Fruit fly (Drosophila melanogaster) whole organism, embryonic: ENCODE data around the gene CG34301.
A peak's percentile ranks its signal among the peaks of the same experiment; 100 is the strongest.

Source experiments
- Abd-B ChIP-seq: fragments of 200-800 bp; sonication (Bioruptor generic); optimal IDR thresholded peaks from 2 replicates; lab custom pipeline; 2018; ENCODE audit warnings: missing biosample characterization, mild to moderate bottlenecking, missing genetic modification characterization, moderate library complexity
- Ada2b ChIP-seq: fragments of 200-800 bp; sonication (Bioruptor generic); IDR thresholded peaks from 2 replicates; pipeline ENCODE4 v1.3.6; 2022; ENCODE audit warnings: missing biosample characterization, missing genetic modification characterization
- Atf6 ChIP-seq: fragments of 200-800 bp; sonication (Bioruptor generic); IDR thresholded peaks from 2 replicates; pipeline ENCODE4 v1.3.6; 2022; ENCODE audit warnings: missing biosample characterization, missing genetic modification characterization
- BEAF-32 ChIP-seq: fragments of 200-800 bp; sonication (Bioruptor generic); optimal IDR thresholded peaks from 3 replicates; lab custom pipeline; 2017; ENCODE audit warnings: missing biosample characterization, missing genetic modification characterization, mild to moderate bottlenecking, moderate library complexity, missing genetic modification reagents
- CG10209 ChIP-seq: fragments of 200-800 bp; sonication (Bioruptor generic); optimal IDR thresholded peaks from 3 replicates; lab custom pipeline; 2017; ENCODE audit warnings: missing biosample characterization, mild to moderate bottlenecking, missing genetic modification characterization, missing genetic modification reagents
- CG10565 ChIP-seq: fragments of 200-800 bp; sonication (Bioruptor generic); optimal IDR thresholded peaks from 3 replicates; lab custom pipeline; 2016; ENCODE audit warnings: missing biosample characterization, mild to moderate bottlenecking, missing genetic modification characterization
- CG14441 ChIP-seq: fragments of 200-800 bp; sonication (Bioruptor generic); IDR thresholded peaks from 2 replicates; pipeline ENCODE4 v1.3.6; 2022; ENCODE audit warnings: missing biosample characterization, missing genetic modification characterization
- CG2116 ChIP-seq: fragments of 200-800 bp; sonication (Bioruptor generic); optimal IDR thresholded peaks from 3 replicates; lab custom pipeline; 2018; ENCODE audit warnings: missing biosample characterization, mild to moderate bottlenecking, missing genetic modification characterization
- CG2875 ChIP-seq: fragments of 200-800 bp; sonication (Bioruptor generic); optimal IDR thresholded peaks from 2 replicates; lab custom pipeline; 2017; ENCODE audit warnings: missing biosample characterization, mild to moderate bottlenecking, missing genetic modification characterization, missing genetic modification reagents
- CG31441 ChIP-seq: fragments of 200-800 bp; sonication (Bioruptor generic); IDR thresholded peaks from 2 replicates; pipeline ENCODE4 v1.3.6; 2022; ENCODE audit warnings: missing biosample characterization, missing genetic modification characterization
- CG6175 ChIP-seq: fragments of 200-800 bp; sonication (Bioruptor generic); IDR thresholded peaks from 3 replicates; pipeline ENCODE4 v1.3.6; 2022; ENCODE audit warnings: missing biosample characterization, missing genetic modification characterization
- CG6254 ChIP-seq: fragments of 200-800 bp; sonication (Bioruptor generic); optimal IDR thresholded peaks from 3 replicates; lab custom pipeline; 2017; ENCODE audit warnings: mild to moderate bottlenecking, missing biosample characterization, missing genetic modification reagents, missing genetic modification characterization
- CG6765 ChIP-seq: fragments of 200-800 bp; sonication (Bioruptor generic); optimal IDR thresholded peaks from 3 replicates; lab custom pipeline; 2017; ENCODE audit warnings: missing biosample characterization, mild to moderate bottlenecking, missing genetic modification characterization
- CG7357 ChIP-seq: fragments of 200-800 bp; sonication (Bioruptor generic); IDR thresholded peaks from 3 replicates; pipeline ENCODE4 v1.3.6; 2022; ENCODE audit warnings: missing biosample characterization, missing genetic modification characterization
- CG7963 ChIP-seq: fragments of 200-800 bp; sonication (Bioruptor generic); IDR thresholded peaks from 3 replicates; pipeline ENCODE4 v1.3.6; 2022; ENCODE audit warnings: missing biosample characterization, missing genetic modification characterization; ENCODE audit not compliant: partially characterized antibody
- Camta ChIP-seq: fragments of 200-800 bp; sonication (Bioruptor generic); optimal IDR thresholded peaks from 2 replicates; lab custom pipeline; 2016; ENCODE audit warnings: missing biosample characterization, missing genetic modification characterization
- Dref ChIP-seq: fragments of 200-800 bp; sonication (Bioruptor generic); IDR thresholded peaks from 2 replicates; pipeline ENCODE4 v1.3.6; 2022; ENCODE audit warnings: missing biosample characterization, missing genetic modification characterization
- Fer3 ChIP-seq: fragments of 200-800 bp; sonication (Bioruptor generic); optimal IDR thresholded peaks from 2 replicates; lab custom pipeline; 2018; ENCODE audit warnings: missing biosample characterization, mild to moderate bottlenecking, missing genetic modification characterization, moderate library complexity
- HLH3B ChIP-seq: fragments of 200-800 bp; sonication (Bioruptor generic); IDR thresholded peaks from 2 replicates; pipeline ENCODE4 v1.3.6; 2022; ENCODE audit warnings: missing biosample characterization, missing genetic modification characterization
- HLHmδ ChIP-seq: fragments of 200-800 bp; sonication (Bioruptor generic); optimal IDR thresholded peaks from 2 replicates; lab custom pipeline; 2018; ENCODE audit warnings: missing biosample characterization, mild to moderate bottlenecking, missing genetic modification characterization, moderate library complexity
- HmgD ChIP-seq: fragments of 200-800 bp; sonication (Bioruptor generic); optimal IDR thresholded peaks from 3 replicates; lab custom pipeline; 2016; ENCODE audit warnings: missing biosample characterization, missing genetic modification characterization
- Hmr ChIP-seq: fragments of 200-800 bp; sonication (Bioruptor generic); optimal IDR thresholded peaks from 3 replicates; lab custom pipeline; 2017; ENCODE audit warnings: mild to moderate bottlenecking, missing biosample characterization, missing genetic modification reagents, missing genetic modification characterization
- Hmx ChIP-seq: fragments of 200-800 bp; sonication (Bioruptor generic); optimal IDR thresholded peaks from 2 replicates; lab custom pipeline; 2016; ENCODE audit warnings: missing biosample characterization, missing genetic modification characterization
- Hr39 ChIP-seq: fragments of >200 bp; optimal IDR thresholded peaks from 2 replicates; lab custom pipeline; 2017
- Lim3 ChIP-seq: fragments of 200-800 bp; sonication (Bioruptor generic); IDR thresholded peaks from 2 replicates; pipeline ENCODE4 v1.3.6; 2022; ENCODE audit warnings: missing biosample characterization, missing genetic modification characterization
- Mad ChIP-seq: fragments of 200-800 bp; sonication (Bioruptor generic); optimal IDR thresholded peaks from 2 replicates; lab custom pipeline; 2016; ENCODE audit warnings: missing biosample characterization, missing genetic modification characterization
- Med ChIP-seq: fragments of 200-800 bp; sonication (Bioruptor generic); peaks from one replicate; lab custom pipeline; 2016; ENCODE audit warnings: missing biosample characterization, missing genetic modification characterization, mild to moderate bottlenecking, inconsistent platforms, moderate library complexity
- Myb ChIP-seq: fragments of 200-800 bp; sonication (Bioruptor generic); optimal IDR thresholded peaks from 2 replicates; lab custom pipeline; 2016; ENCODE audit warnings: missing biosample characterization, missing genetic modification characterization
- Oaz ChIP-seq: fragments of 200-800 bp; sonication (Bioruptor generic); IDR thresholded peaks from 2 replicates; pipeline ENCODE4 v1.3.6; 2022; ENCODE audit warnings: missing biosample characterization, missing genetic modification characterization
- Rx ChIP-seq: fragments of 200-800 bp; sonication (Bioruptor generic); IDR thresholded peaks from 2 replicates; pipeline ENCODE4 v1.3.6; 2022; ENCODE audit warnings: missing biosample characterization, missing genetic modification characterization
- Stat92E ChIP-seq, 3 experiments: fragments of >200 bp in 2 of 3; fragments of 200-800 bp in 1 of 3; sonication (Bioruptor generic) in 1 of 3; optimal IDR thresholded peaks; 2 replicates each; lab custom pipeline; 2017 to 2019; ENCODE audit warnings: missing biosample characterization in 3 of 3, missing genetic modification characterization in 3 of 3, mild to moderate bottlenecking in 1 of 3, moderate library complexity in 1 of 3
- Vsx1 ChIP-seq: fragments of 200-800 bp; sonication (Bioruptor generic); optimal IDR thresholded peaks from 2 replicates; lab custom pipeline; 2017; ENCODE audit warnings: missing biosample characterization, mild to moderate bottlenecking, missing genetic modification characterization, missing genetic modification reagents
- ab ChIP-seq: fragments of 200-800 bp; sonication (Bioruptor generic); optimal IDR thresholded peaks from 2 replicates; lab custom pipeline; 2016; ENCODE audit warnings: missing biosample characterization, missing genetic modification characterization
- caup ChIP-seq: fragments of 200-800 bp; sonication (Bioruptor generic); optimal IDR thresholded peaks from 3 replicates; lab custom pipeline; 2017; ENCODE audit warnings: missing biosample characterization, mild to moderate bottlenecking, missing genetic modification characterization, moderate library complexity; ENCODE audit not compliant: severe bottlenecking
- chif ChIP-seq, 2 experiments: fragments of 200-800 bp; sonication (Bioruptor generic); optimal IDR thresholded peaks; 3 replicates each; lab custom pipeline; 2016; ENCODE audit warnings: missing biosample characterization in 2 of 2, missing genetic modification characterization in 2 of 2
- disco-r ChIP-seq: fragments of 200-800 bp; sonication (Bioruptor generic); optimal IDR thresholded peaks from 2 replicates; lab custom pipeline; 2016; ENCODE audit warnings: missing biosample characterization, missing genetic modification characterization
- dm ChIP-seq: fragments of 200-800 bp; sonication (Bioruptor generic); optimal IDR thresholded peaks from 3 replicates; lab custom pipeline; 2016; ENCODE audit warnings: missing biosample characterization, missing genetic modification characterization
- dmrt99B ChIP-seq: fragments of 200-800 bp; sonication (Bioruptor generic); optimal IDR thresholded peaks from 2 replicates; lab custom pipeline; 2018; ENCODE audit warnings: missing biosample characterization, mild to moderate bottlenecking, missing genetic modification characterization, moderate library complexity
- ewg ChIP-seq: fragments of 200-800 bp; sonication (Bioruptor generic); optimal IDR thresholded peaks from 3 replicates; lab custom pipeline; 2017; ENCODE audit warnings: mild to moderate bottlenecking, missing biosample characterization, missing genetic modification reagents, missing genetic modification characterization
- gem ChIP-seq: fragments of 200-800 bp; sonication (Bioruptor generic); optimal IDR thresholded peaks from 2 replicates; lab custom pipeline; 2019; ENCODE audit warnings: missing biosample characterization, mild to moderate bottlenecking, missing genetic modification characterization, moderate library complexity
- gfzf ChIP-seq: fragments of 200-800 bp; sonication (Bioruptor generic); optimal IDR thresholded peaks from 2 replicates; lab custom pipeline; 2016; ENCODE audit warnings: missing biosample characterization, mild to moderate bottlenecking, missing genetic modification characterization, moderate library complexity
- inv ChIP-seq: fragments of 200-800 bp; sonication (Bioruptor generic); IDR thresholded peaks from 2 replicates; pipeline ENCODE4 v1.3.6; 2022; ENCODE audit warnings: missing biosample characterization, missing genetic modification characterization; ENCODE audit not compliant: partially characterized antibody
- mam ChIP-seq: fragments of 200-800 bp; sonication (Bioruptor generic); optimal IDR thresholded peaks from 3 replicates; lab custom pipeline; 2016; ENCODE audit warnings: missing biosample characterization, missing genetic modification characterization
- onecut ChIP-seq: fragments of 200-800 bp; sonication (Bioruptor generic); IDR thresholded peaks from 2 replicates; pipeline ENCODE4 v1.3.6; 2022; ENCODE audit warnings: missing biosample characterization, missing genetic modification characterization
- pzg ChIP-seq: fragments of 200-800 bp; sonication (Bioruptor generic); optimal IDR thresholded peaks from 3 replicates; lab custom pipeline; 2018; ENCODE audit warnings: missing biosample characterization, mild to moderate bottlenecking, missing genetic modification characterization, moderate library complexity
- ro ChIP-seq: fragments of 200-800 bp; sonication (Bioruptor generic); IDR thresholded peaks from 2 replicates; pipeline ENCODE4 v1.3.6; 2022; ENCODE audit warnings: missing biosample characterization, missing genetic modification characterization
- slp2 ChIP-seq: fragments of 200-800 bp; sonication (Bioruptor generic); optimal IDR thresholded peaks from 2 replicates; lab custom pipeline; 2016; ENCODE audit warnings: missing biosample characterization, missing genetic modification characterization
- stc ChIP-seq: fragments of 200-800 bp; sonication (Bioruptor generic); IDR thresholded peaks from 2 replicates; pipeline ENCODE4 v1.3.6; 2022; ENCODE audit warnings: missing biosample characterization, missing genetic modification characterization
- stwl ChIP-seq: fragments of 200-800 bp; sonication (Bioruptor generic); optimal IDR thresholded peaks from 3 replicates; lab custom pipeline; 2018; ENCODE audit warnings: missing biosample characterization, mild to moderate bottlenecking, missing genetic modification characterization, moderate library complexity
- zf30C ChIP-seq: fragments of 200-800 bp; sonication (Bioruptor generic); optimal IDR thresholded peaks from 3 replicates; lab custom pipeline; 2018; ENCODE audit warnings: missing biosample characterization, mild to moderate bottlenecking, missing genetic modification characterization
- zfh1 ChIP-seq: fragments of 200-800 bp; sonication (Bioruptor generic); IDR thresholded peaks from 3 replicates; pipeline ENCODE4 v1.3.6; 2022; ENCODE audit warnings: missing biosample characterization, missing genetic modification characterization

The CG34301 gene

dm6 chr3R:8744198-8744597, 29.0 kb upstream of the CG34301 start (continued):
- TF ChIP-seq inv = no peak
- TF ChIP-seq CG10565 (GFP tag; lab: Kevin White, UChicago) = no peak
- TF ChIP-seq Hr39 (lab: Kevin White, UChicago) = no peak
- TF ChIP-seq ab (GFP tag; lab: Kevin White, UChicago) = no peak
- peak; percentile 52 for TF ChIP-seq CG14441 (GFP tag; lab: Robert Waterston, UW)
- peak; percentile 70 for TF ChIP-seq gem (tag; lab: Kevin White, UChicago)
- no peak for TF ChIP-seq ewg (GFP tag; lab: Kevin White, UChicago)
- TF ChIP-seq HLH3B = peak; percentile 57; the same call in 1 of the 2 replicates
- TF ChIP-seq Hmx (GFP tag; lab: Kevin White, UChicago) = no peak
- TF ChIP-seq Lim3 (GFP tag; lab: Robert Waterston, UW) = no peak
- TF ChIP-seq CG6254 (GFP tag; lab: Kevin White, UChicago) = no peak
- peak; percentile 35 for TF ChIP-seq Mad (GFP tag; lab: Kevin White, UChicago)
- no peak for TF ChIP-seq Oaz (GFP tag; lab: Robert Waterston, UW)
- TF ChIP-seq CG10209 (GFP tag; lab: Kevin White, UChicago) = peak; percentile 54
- TF ChIP-seq slp2 (GFP tag; lab: Kevin White, UChicago) = no peak
- TF ChIP-seq Dref = no peak
- TF ChIP-seq zfh1 (GFP tag; lab: Robert Waterston, UW) = peak; percentile 40; the same call in 1 of the 3 replicates
- no peak for TF ChIP-seq gfzf (GFP tag; lab: Kevin White, UChicago)
- peak; percentile 40; the same call in 2 of the 3 replicates for TF ChIP-seq CG7357 (GFP tag; lab: Robert Waterston, UW)
- peak; percentile 40 for TF ChIP-seq Vsx1 (GFP tag; lab: Kevin White, UChicago)
- no peak for TF ChIP-seq Myb (GFP tag; lab: Kevin White, UChicago)
- TF ChIP-seq ro (GFP tag; lab: Robert Waterston, UW) = 0 out of 2 replicates have a peak, but pooled peaks have one; percentile 15
- TF ChIP-seq stwl (tag; lab: Kevin White, UChicago) = no peak
- no peak for TF ChIP-seq CG2116 (GFP tag; lab: Kevin White, UChicago)
- TF ChIP-seq Hmr (GFP tag; lab: Kevin White, UChicago) = peak; percentile 67
- TF ChIP-seq HLHmδ (GFP tag; lab: Kevin White, UChicago) = no peak
- TF ChIP-seq dmrt99B = no peak
- no peak for TF ChIP-seq CG2875 (GFP tag; lab: Kevin White, UChicago)
- TF ChIP-seq CG7963 (GFP tag; lab: Robert Waterston, UW) = no peak
- TF ChIP-seq Atf6 (GFP tag; lab: Robert Waterston, UW) = peak; percentile 34; the same call in 1 of the 2 replicates
- TF ChIP-seq dm (GFP tag; lab: Kevin White, UChicago) = no peak
- TF ChIP-seq disco-r (GFP tag; lab: Kevin White, UChicago) = no peak
- TF ChIP-seq stc (GFP tag; lab: Robert Waterston, UW) = peak; percentile 40
- no peak for TF ChIP-seq onecut (GFP tag; lab: Robert Waterston, UW)
- no peak for TF ChIP-seq Fer3
- peak; percentile 15 for TF ChIP-seq caup
- TF ChIP-seq Abd-B (GFP tag; lab: Kevin White, UChicago) = peak; percentile 8
- TF ChIP-seq chif (GFP tag; optimal IDR thresholded peaks at IDR 0.05; lab: Kevin White, UChicago) = peak in 1 of 2 experiments; percentile 45
- peak; percentile 65 for TF ChIP-seq Ada2b (GFP tag; lab: Robert Waterston, UW)
- no peak for TF ChIP-seq pzg
- TF ChIP-seq CG6765 (GFP tag; lab: Kevin White, UChicago) = no peak
- no peak for TF ChIP-seq Stat92E (GFP tag; optimal IDR thresholded peaks at IDR 0.05; lab: Kevin White, UChicago)
- TF ChIP-seq CG31441 = peak; percentile 46; the same call in 1 of the 2 replicates
- TF ChIP-seq Camta (GFP tag; lab: Kevin White, UChicago) = no peak
- TF ChIP-seq Rx (GFP tag; lab: Robert Waterston, UW) = no peak
- peak; percentile 2 for TF ChIP-seq mam (GFP tag; lab: Kevin White, UChicago)
- TF ChIP-seq CG6175 (GFP tag; lab: Robert Waterston, UW) = no peak
- no peak for TF ChIP-seq BEAF-32 (GFP tag; lab: Kevin White, UChicago)
- TF ChIP-seq zf30C (GFP tag; lab: Kevin White, UChicago) = no peak
- peak; percentile 52 for TF ChIP-seq Med (GFP tag; lab: Kevin White, UChicago)
- no peak for TF ChIP-seq HmgD
